Worm (Caenorhabditis elegans): ENCODE measurements around the gene F36F12.1.

DNA sequence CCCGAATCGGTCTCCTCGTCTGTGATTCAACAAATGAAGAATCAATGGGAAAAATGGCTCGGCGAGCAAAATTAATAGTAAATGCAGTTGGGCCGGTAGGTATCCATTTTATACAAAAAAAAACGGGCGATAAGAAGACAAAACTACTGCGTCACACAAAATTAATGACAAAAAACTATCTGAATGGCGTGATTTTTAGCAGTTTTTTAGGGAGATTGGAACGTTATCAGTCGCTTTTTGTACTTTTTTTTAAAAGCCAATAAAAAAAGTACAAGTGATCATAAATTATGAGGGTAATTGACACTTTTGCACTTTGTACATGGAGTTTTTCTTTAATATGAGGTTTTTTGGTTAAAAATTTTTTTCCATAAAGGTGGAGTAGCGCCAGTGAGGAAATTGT lies 20.1 kb upstream of the F36F12.1 start:
- TF ChIP-seq nhr-237 (tag; optimal IDR thresholded peaks at IDR 0.05) (no peak), skn-1 (tag; optimal IDR thresholded peaks at IDR 0.05) (no peak), lsy-2 (tag; optimal IDR thresholded peaks at IDR 0.05) (no peak), fos-1 (tag; optimal IDR thresholded peaks at IDR 0.05) (no peak), ceh-44 (GFP tag; IDR thresholded peaks at IDR 0.05) (no peak), lin-29 (GFP tag; IDR thresholded peaks at IDR 0.05) (no peak), R02D3.7 (tag; optimal IDR thresholded peaks at IDR 0.05) (no peak), jun-1 (tag; optimal IDR thresholded peaks at IDR 0.05) (no peak), hlh-11 (tag; optimal IDR thresholded peaks at IDR 0.05) (peak; percentile 39)

All from whole organism, L4 larva.